Worm (Caenorhabditis elegans) whole organism, L4/young adult: Measurements from ENCODE around the gene F10E7.1.

ENCODE experiments used
- W03F9.2 ChIP-seq: fragments of 150-350 bp; optimal IDR thresholded peaks from 2 replicates; lab custom pipeline; 2014; ENCODE audit warnings: missing biosample characterization, missing genetic modification characterization
- dao-5 ChIP-seq: sonication (generic microtip); optimal IDR thresholded peaks from 2 replicates; lab custom pipeline; 2016; ENCODE audit warnings: missing genotype, missing genetic modification characterization, moderate library complexity, missing compliant biosample characterization
- him-1 ChIP-seq: sonication (generic microtip); optimal IDR thresholded peaks from 2 replicates; lab custom pipeline; 2016; ENCODE audit warnings: missing genotype, missing genetic modification reagents, missing genetic modification characterization, missing compliant biosample characterization

ce11 chrII:7098578-7098977 is 28.0 kb upstream of the F10E7.1 start, which contains the start of gene mct-5:
- no peak for TF ChIP-seq him-1
- TF ChIP-seq W03F9.2 (tag; lab: Kevin White, UChicago), result no peak
- TF ChIP-seq dao-5 (tag; lab: Kevin White, UChicago), result no peak
